Worm (Caenorhabditis elegans) whole organism, young adult: ENCODE data around the gene tag-322.
A peak's percentile ranks its signal among the peaks of the same experiment; 100 is the strongest.

Experiments used
- B0019.2 ChIP-seq: fragments of 200-800 bp; sonication (Bioruptor generic); conservative IDR thresholded peaks from 2 replicates; pipeline ENCODE4 v1.3.6; 2022; ENCODE audit warnings: missing genetic modification reagents, missing genetic modification characterization, missing compliant biosample characterization
- B0035.1 ChIP-seq: sonication (generic microtip); optimal IDR thresholded peaks from 2 replicates; lab custom pipeline; 2016; ENCODE audit warnings: missing genetic modification characterization, mild to moderate bottlenecking, missing compliant biosample characterization, missing genotype, missing genetic modification reagents
- B0336.3 ChIP-seq: fragments of 200-800 bp; sonication (Bioruptor generic); IDR thresholded peaks from 2 replicates; pipeline ENCODE4 v1.3.6; 2022; ENCODE audit warnings: missing genetic modification characterization, missing compliant biosample characterization
- C06A6.2 ChIP-seq: fragments of 200-800 bp; sonication (Bioruptor generic); conservative IDR thresholded peaks from 2 replicates; pipeline ENCODE4 v1.3.6; 2022; ENCODE audit warnings: missing genetic modification characterization, missing compliant biosample characterization
- D2030.7 ChIP-seq: fragments of 200-800 bp; sonication (Bioruptor generic); IDR thresholded peaks from 2 replicates; pipeline ENCODE4 v1.3.6; 2022; ENCODE audit warnings: missing genetic modification reagents, missing genetic modification characterization, missing compliant biosample characterization
- F22D6.2 ChIP-seq: sonication (generic microtip); optimal IDR thresholded peaks from 2 replicates; lab custom pipeline; 2016; ENCODE audit warnings: mild to moderate bottlenecking, missing genetic modification characterization, missing compliant biosample characterization
- F49E8.2 ChIP-seq: sonication (generic microtip); optimal IDR thresholded peaks from 3 replicates; lab custom pipeline; 2017; ENCODE audit warnings: missing genetic modification characterization, mild to moderate bottlenecking, missing compliant biosample characterization, antibody characterized with exemption, moderate library complexity; ENCODE audit not compliant: insufficient read depth
- K11D2.4 ChIP-seq: fragments of 200-800 bp; sonication (Bioruptor generic); IDR thresholded peaks from 2 replicates; pipeline ENCODE4 v1.3.6; 2022; ENCODE audit warnings: missing genetic modification reagents, missing genetic modification characterization, missing compliant biosample characterization
- T07F8.4 ChIP-seq: sonication (generic microtip); optimal IDR thresholded peaks from 2 replicates; lab custom pipeline; 2016; ENCODE audit warnings: mild to moderate bottlenecking, missing genetic modification characterization, moderate library complexity, missing compliant biosample characterization
- Y95B8A.8 ChIP-seq: fragments of 200-800 bp; sonication (Bioruptor generic); IDR thresholded peaks from 2 replicates; pipeline ENCODE4 v1.3.6; 2022; ENCODE audit warnings: missing genetic modification reagents, missing genetic modification characterization, missing compliant biosample characterization
- athp-1 ChIP-seq: sonication (generic microtip); optimal IDR thresholded peaks from 2 replicates; lab custom pipeline; 2017; ENCODE audit warnings: mild to moderate bottlenecking, missing genetic modification characterization, missing compliant biosample characterization
- bed-1 ChIP-seq: fragments of 200-800 bp; sonication (Bioruptor generic); IDR thresholded peaks from 2 replicates; pipeline ENCODE4 v1.3.6; 2022; ENCODE audit warnings: missing genetic modification reagents, missing genetic modification characterization, missing compliant biosample characterization
- cebp-1 ChIP-seq, 2 experiments: fragments of 200-800 bp in 1 of 2; sonication (Bioruptor generic) in 1 of 2; sonication (generic microtip) in 1 of 2; IDR thresholded peaks in 1 of 2; optimal IDR thresholded peaks in 1 of 2; 2 replicates each; pipeline versions ENCODE4 v1.3.6 to Lab custom; 2017 to 2022; ENCODE audit warnings: missing compliant biosample characterization in 2 of 2, missing genetic modification characterization in 2 of 2, mild to moderate bottlenecking in 1 of 2, missing genetic modification reagents in 1 of 2, moderate library complexity in 1 of 2
- ceh-91 ChIP-seq: fragments of 200-800 bp; sonication (Bioruptor generic); IDR thresholded peaks from 2 replicates; pipeline ENCODE4 v1.3.6; 2022; ENCODE audit warnings: missing genetic modification reagents, missing genetic modification characterization, missing compliant biosample characterization
- chd-7 ChIP-seq: sonication (generic microtip); optimal IDR thresholded peaks from 2 replicates; lab custom pipeline; 2016; ENCODE audit warnings: mild to moderate bottlenecking, missing genetic modification characterization, moderate library complexity, missing compliant biosample characterization
- dox-1 ChIP-seq: fragments of 200-800 bp; sonication (Bioruptor generic); IDR thresholded peaks from 2 replicates; pipeline ENCODE4 v1.3.6; 2022; ENCODE audit warnings: missing genetic modification reagents, missing genetic modification characterization, missing compliant biosample characterization
- dpl-1 ChIP-seq: fragments of 150-350 bp; optimal IDR thresholded peaks from 2 replicates; lab custom pipeline; 2014; ENCODE audit warnings: missing biosample characterization, missing genetic modification reagents, missing genetic modification characterization
- egl-44 ChIP-seq: fragments of 200-800 bp; sonication (Bioruptor generic); IDR thresholded peaks from 2 replicates; pipeline ENCODE4 v1.3.6; 2022; ENCODE audit warnings: missing genetic modification reagents, missing genetic modification characterization, missing compliant biosample characterization
- ekl-4 ChIP-seq: fragments of 200-800 bp; sonication (Bioruptor generic); IDR thresholded peaks from 2 replicates; pipeline ENCODE4 v1.3.6; 2022; ENCODE audit warnings: missing genetic modification reagents, missing genetic modification characterization, missing compliant biosample characterization
- hlh-12 ChIP-seq: sonication (generic microtip); optimal IDR thresholded peaks from 2 replicates; lab custom pipeline; 2016; ENCODE audit warnings: missing genetic modification characterization, missing compliant biosample characterization
- hmg-1.2 ChIP-seq: fragments of 200-800 bp; sonication (Bioruptor generic); IDR thresholded peaks from 2 replicates; pipeline ENCODE4 v1.3.6; 2022; ENCODE audit warnings: missing genetic modification reagents, missing genetic modification characterization, missing compliant biosample characterization
- hmg-20 ChIP-seq: fragments of 200-800 bp; sonication (Bioruptor generic); IDR thresholded peaks from 2 replicates; pipeline ENCODE4 v1.3.6; 2022; ENCODE audit warnings: missing genetic modification reagents, missing genetic modification characterization, missing compliant biosample characterization
- hsf-1 ChIP-seq: fragments of 200-800 bp; sonication (Bioruptor generic); IDR thresholded peaks from 2 replicates; pipeline ENCODE4 v1.3.6; 2022; ENCODE audit warnings: missing genetic modification reagents, missing genetic modification characterization, missing compliant biosample characterization
- let-526 ChIP-seq: fragments of 200-800 bp; sonication (Bioruptor generic); IDR thresholded peaks from 2 replicates; pipeline ENCODE4 v1.3.6; 2022; ENCODE audit warnings: missing genetic modification reagents, missing genetic modification characterization, missing compliant biosample characterization
- let-607 ChIP-seq, 2 experiments: fragments of 200-800 bp in 1 of 2; sonication (Bioruptor generic) in 1 of 2; sonication (generic microtip) in 1 of 2; optimal IDR thresholded peaks; 2 replicates each; lab custom pipeline; 2016 to 2018; ENCODE audit warnings: mild to moderate bottlenecking in 2 of 2, missing compliant biosample characterization in 2 of 2, missing genetic modification characterization in 2 of 2, moderate library complexity in 2 of 2, missing genotype in 1 of 2
- lin-35 ChIP-seq, 3 experiments: fragments of 150-350 bp in 2 of 3; sonication (generic microtip) in 1 of 3; optimal IDR thresholded peaks; 2 replicates each; lab custom pipeline; 2014 to 2018; ENCODE audit warnings: missing biosample characterization in 3 of 3, missing genetic modification characterization in 3 of 3, missing genetic modification reagents in 3 of 3
- lir-1 ChIP-seq: fragments of 200-800 bp; sonication (Bioruptor generic); conservative IDR thresholded peaks from 2 replicates; pipeline ENCODE4 v1.3.6; 2022; ENCODE audit warnings: missing genetic modification reagents, missing genetic modification characterization, missing compliant biosample characterization
- lsl-1 ChIP-seq: fragments of 200-800 bp; sonication (Bioruptor generic); optimal IDR thresholded peaks from 2 replicates; lab custom pipeline; 2018; ENCODE audit warnings: mild to moderate bottlenecking, missing genetic modification characterization, moderate library complexity, missing compliant biosample characterization
- lsy-27 ChIP-seq: sonication (generic microtip); optimal IDR thresholded peaks from 2 replicates; lab custom pipeline; 2017; ENCODE audit warnings: missing genetic modification characterization, mild to moderate bottlenecking, missing compliant biosample characterization, antibody characterized with exemption, missing genotype, borderline replicate concordance; ENCODE audit not compliant: insufficient read depth
- madf-8 ChIP-seq: fragments of 200-800 bp; sonication (Bioruptor generic); conservative IDR thresholded peaks from 2 replicates; pipeline ENCODE4 v1.3.6; 2022; ENCODE audit warnings: missing genetic modification reagents, missing genetic modification characterization, missing compliant biosample characterization
- nfyb-1 ChIP-seq: fragments of 200-800 bp; sonication (Bioruptor generic); IDR thresholded peaks from 2 replicates; pipeline ENCODE4 v1.3.6; 2022; ENCODE audit warnings: missing genetic modification reagents, missing genetic modification characterization, missing compliant biosample characterization
- nhr-120 ChIP-seq: fragments of 200-800 bp; sonication (Bioruptor generic); IDR thresholded peaks from 2 replicates; pipeline ENCODE4 v1.3.6; 2022; ENCODE audit warnings: missing genetic modification characterization, missing compliant biosample characterization
- nhr-179 ChIP-seq: sonication (generic microtip); optimal IDR thresholded peaks from 2 replicates; lab custom pipeline; 2016; ENCODE audit warnings: mild to moderate bottlenecking, missing genetic modification characterization, missing compliant biosample characterization
- nhr-27 ChIP-seq: fragments of 200-800 bp; sonication (Bioruptor generic); optimal IDR thresholded peaks from 2 replicates; lab custom pipeline; 2018; ENCODE audit warnings: mild to moderate bottlenecking, missing genetic modification characterization, moderate library complexity, missing compliant biosample characterization
- nhr-80 ChIP-seq: sonication (generic microtip); optimal IDR thresholded peaks from 2 replicates; lab custom pipeline; 2016; ENCODE audit warnings: missing genetic modification characterization, missing compliant biosample characterization
- pbrm-1 ChIP-seq: fragments of 200-800 bp; sonication (Bioruptor generic); IDR thresholded peaks from 2 replicates; pipeline ENCODE4 v1.3.6; 2022; ENCODE audit warnings: missing genetic modification reagents, missing genetic modification characterization, missing compliant biosample characterization
- sea-2 ChIP-seq: fragments of 200-800 bp; sonication (Bioruptor generic); IDR thresholded peaks from 2 replicates; pipeline ENCODE4 v1.3.6; 2022; ENCODE audit warnings: missing genetic modification characterization, missing compliant biosample characterization
- snpc-1.1 ChIP-seq: sonication (generic microtip); optimal IDR thresholded peaks from 2 replicates; lab custom pipeline; 2017; ENCODE audit warnings: missing genetic modification characterization, mild to moderate bottlenecking, missing compliant biosample characterization, antibody characterized with exemption, moderate library complexity, missing genotype, missing genetic modification reagents; ENCODE audit not compliant: insufficient read depth
- sptf-2 ChIP-seq: fragments of 200-800 bp; sonication (Bioruptor generic); optimal IDR thresholded peaks from 2 replicates; lab custom pipeline; 2018; ENCODE audit warnings: mild to moderate bottlenecking, missing genetic modification characterization, missing compliant biosample characterization
- tbp1 ChIP-seq: fragments of 200-800 bp; sonication (Bioruptor generic); optimal IDR thresholded peaks from 2 replicates; lab custom pipeline; 2018; ENCODE audit warnings: mild to moderate bottlenecking, missing genetic modification characterization, missing compliant biosample characterization
- unc-130 ChIP-seq: sonication (generic microtip); optimal IDR thresholded peaks from 2 replicates; lab custom pipeline; 2016; ENCODE audit warnings: missing genetic modification reagents, missing genetic modification characterization, missing compliant biosample characterization
- unc-62 ChIP-seq: fragments of 150-350 bp; optimal IDR thresholded peaks from 2 replicates; lab custom pipeline; 2014; ENCODE audit warnings: missing biosample characterization, missing genetic modification reagents, missing genetic modification characterization
- ztf-22 ChIP-seq: fragments of 200-800 bp; sonication (Bioruptor generic); optimal IDR thresholded peaks from 2 replicates; lab custom pipeline; 2018; ENCODE audit warnings: mild to moderate bottlenecking, missing genetic modification characterization, moderate library complexity, missing compliant biosample characterization
- ztf-25 ChIP-seq: fragments of 200-800 bp; sonication (Bioruptor generic); IDR thresholded peaks from 2 replicates; pipeline ENCODE4 v1.3.6; 2022; ENCODE audit warnings: missing genetic modification reagents, missing genetic modification characterization, missing compliant biosample characterization
- ztf-3 ChIP-seq: fragments of 200-800 bp; sonication (Bioruptor generic); optimal IDR thresholded peaks from 2 replicates; lab custom pipeline; 2018; ENCODE audit warnings: mild to moderate bottlenecking, missing genetic modification characterization, missing compliant biosample characterization
- ztf-6 ChIP-seq: fragments of 200-800 bp; sonication (Bioruptor generic); IDR thresholded peaks from 2 replicates; pipeline ENCODE4 v1.3.6; 2022; ENCODE audit warnings: missing genetic modification reagents, missing genetic modification characterization, missing compliant biosample characterization

tag-322 gene

DNA sequence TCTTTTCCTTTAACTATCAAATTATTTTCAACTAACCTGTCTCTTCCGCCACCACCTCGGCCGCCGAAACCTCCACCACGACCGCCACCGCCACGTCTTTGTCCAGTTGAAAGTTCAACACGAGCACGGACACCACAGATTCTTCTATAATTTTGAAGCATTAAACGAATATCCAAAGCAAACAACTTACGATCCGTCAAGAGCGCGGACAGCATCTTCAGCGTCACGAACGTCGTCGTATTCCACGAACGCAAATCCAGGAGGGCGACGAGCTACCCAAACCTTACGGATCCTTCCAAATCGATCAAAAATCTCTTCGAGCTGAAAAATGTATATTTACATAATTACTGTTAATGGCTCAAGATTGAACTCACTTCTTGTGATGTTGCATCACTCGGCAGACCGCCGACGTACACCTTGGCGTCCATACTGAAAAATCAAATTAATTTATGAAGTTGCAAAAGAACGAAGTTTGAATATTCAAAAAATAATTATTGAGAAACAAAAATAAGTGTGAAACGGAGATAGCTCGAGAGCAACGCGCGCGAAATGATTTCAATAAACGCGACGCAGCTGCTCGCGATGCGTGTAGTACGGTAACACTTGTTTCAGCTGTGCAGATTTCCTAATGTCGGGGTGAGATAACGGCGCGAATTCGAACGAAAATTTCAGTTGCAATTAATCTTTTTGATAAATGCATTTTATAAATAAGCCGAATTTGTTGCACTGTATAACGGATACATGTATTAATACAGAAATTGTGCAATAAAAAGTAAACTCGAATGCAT, 5.6 kb upstream of the tag-322 start, which contains the start of gene rsp-6 (continued):
- no peak for TF ChIP-seq ztf-3 (GFP tag; lab: Kevin White, UChicago)
- TF ChIP-seq D2030.7 (GFP tag; lab: Robert Waterston, UW) = peak; percentile 83
- peak; percentile 81 for TF ChIP-seq madf-8 (GFP tag; lab: Robert Waterston, UW)
- TF ChIP-seq B0336.3 (GFP tag; lab: Robert Waterston, UW) = peak; percentile 66
- TF ChIP-seq pbrm-1 (GFP tag; lab: Robert Waterston, UW) = 0 out of 2 replicates have a peak, but pooled peaks have one; percentile 67
- no peak for TF ChIP-seq B0035.1
- no peak for TF ChIP-seq ztf-22 (GFP tag; lab: Kevin White, UChicago)
- TF ChIP-seq lsl-1 (GFP tag; lab: Kevin White, UChicago) = peak; percentile 96
- TF ChIP-seq cebp-1 (GFP tag; IDR thresholded peaks at IDR 0.05; lab: Robert Waterston, UW) = peak; percentile 76
- peak; percentile 84 for TF ChIP-seq cebp-1 (tag; optimal IDR thresholded peaks at IDR 0.05; lab: Kevin White, UChicago)
- TF ChIP-seq K11D2.4 = no peak
- no peak for TF ChIP-seq sptf-2
- TF ChIP-seq hmg-1.2 (GFP tag; lab: Robert Waterston, UW) = peak; percentile 58; the same call in 1 of the 2 replicates
- TF ChIP-seq egl-44 = no peak
- no peak for TF ChIP-seq lir-1
- TF ChIP-seq nfyb-1 (GFP tag; lab: Robert Waterston, UW) = peak; percentile 77
- TF ChIP-seq nhr-27 (tag; lab: Kevin White, UChicago) = no peak
- 0 out of 2 replicates have a peak, but pooled peaks have one; percentile 70 for TF ChIP-seq let-526 (GFP tag; lab: Robert Waterston, UW)
- no peak for TF ChIP-seq C06A6.2
- TF ChIP-seq athp-1 (tag; lab: Kevin White, UChicago) = no peak
- TF ChIP-seq hlh-12 (tag; lab: Kevin White, UChicago) = no peak
- peak; percentile 90 for TF ChIP-seq ceh-91
- TF ChIP-seq dpl-1 = peak; percentile 93
- peak; percentile 58 for TF ChIP-seq tbp1 (GFP tag; lab: Kevin White, UChicago)
- TF ChIP-seq lin-35 (GFP tag; optimal IDR thresholded peaks at IDR 0.05; lab: Kevin White, UChicago) = peak; percentile 14 to 92 (median 56)
- TF ChIP-seq ztf-25 (GFP tag; lab: Robert Waterston, UW) = no peak
- peak; percentile 83 for TF ChIP-seq F49E8.2
- peak; percentile 67; the same call in 1 of the 2 replicates for TF ChIP-seq hsf-1 (GFP tag; lab: Robert Waterston, UW)
- peak; percentile 43 for TF ChIP-seq snpc-1.1 (tag; lab: Kevin White, UChicago)
- TF ChIP-seq ztf-6 (GFP tag; lab: Robert Waterston, UW) = no peak
- TF ChIP-seq lsy-27 (tag; lab: Kevin White, UChicago) = no peak
- TF ChIP-seq let-607 (tag; optimal IDR thresholded peaks at IDR 0.05; lab: Kevin White, UChicago) = peak in 1 of 2 experiments; percentile 60
- peak; percentile 66 for TF ChIP-seq unc-130 (GFP tag; lab: Kevin White, UChicago)
- no peak for TF ChIP-seq unc-62 (GFP tag; lab: Kevin White, UChicago)
- TF ChIP-seq nhr-120 (GFP tag; lab: Robert Waterston, UW) = 0 out of 2 replicates have a peak, but pooled peaks have one; percentile 43
- TF ChIP-seq sea-2 (GFP tag; lab: Robert Waterston, UW) = no peak
- TF ChIP-seq B0019.2 (GFP tag; lab: Robert Waterston, UW) = peak; percentile 77
- TF ChIP-seq T07F8.4 = no peak
- no peak for TF ChIP-seq F22D6.2 (tag; lab: Kevin White, UChicago)
- TF ChIP-seq ekl-4 = peak; percentile 85
- no peak for TF ChIP-seq bed-1 (GFP tag; lab: Robert Waterston, UW)
- TF ChIP-seq nhr-179 (tag; lab: Kevin White, UChicago) = no peak
- TF ChIP-seq chd-7 = no peak
- peak; percentile 17 for TF ChIP-seq nhr-80 (tag; lab: Kevin White, UChicago)
- no peak for TF ChIP-seq hmg-20
- TF ChIP-seq Y95B8A.8 (GFP tag; lab: Robert Waterston, UW) = no peak
- TF ChIP-seq dox-1 (GFP tag; lab: Robert Waterston, UW) = peak; percentile 84
